Worm (Caenorhabditis elegans) whole organism, late embryonic: Measurements from ENCODE around the gene chtl-1.

Experiments used
- F13H6.1 ChIP-seq: sonication (generic microtip); optimal IDR thresholded peaks from 2 replicates; lab custom pipeline; 2016; ENCODE audit warnings: missing genetic modification characterization, missing compliant biosample characterization
- K02D7.2 ChIP-seq: sonication (generic microtip); optimal IDR thresholded peaks from 2 replicates; lab custom pipeline; 2017; ENCODE audit warnings: mild to moderate bottlenecking, missing genetic modification characterization, missing compliant biosample characterization
- K09A11.1 ChIP-seq: sonication (generic microtip); optimal IDR thresholded peaks from 2 replicates; lab custom pipeline; 2017; ENCODE audit warnings: antibody characterized with exemption, mild to moderate bottlenecking, missing genetic modification characterization, missing compliant biosample characterization; ENCODE audit not compliant: insufficient read depth
- Y22D7AL.16 ChIP-seq: sonication (generic microtip); optimal IDR thresholded peaks from 2 replicates; lab custom pipeline; 2016; ENCODE audit warnings: missing genetic modification characterization, missing compliant biosample characterization
- ceh-14 ChIP-seq: sonication (generic microtip); optimal IDR thresholded peaks from 2 replicates; lab custom pipeline; 2016; ENCODE audit warnings: missing genotype, missing genetic modification characterization, missing compliant biosample characterization
- ceh-19 ChIP-seq: fragments of 200-800 bp; sonication (Bioruptor generic); optimal IDR thresholded peaks from 2 replicates; lab custom pipeline; 2018; ENCODE audit warnings: mild to moderate bottlenecking, missing genetic modification characterization, missing compliant biosample characterization
- ceh-2 ChIP-seq: sonication (generic microtip); optimal IDR thresholded peaks from 2 replicates; lab custom pipeline; 2016; ENCODE audit warnings: missing genotype, missing genetic modification characterization, missing compliant biosample characterization
- ceh-24 ChIP-seq: sonication (generic microtip); optimal IDR thresholded peaks from 2 replicates; lab custom pipeline; 2016; ENCODE audit warnings: mild to moderate bottlenecking, missing genetic modification characterization, missing compliant biosample characterization
- ceh-34 ChIP-seq: sonication (generic microtip); optimal IDR thresholded peaks from 2 replicates; lab custom pipeline; 2016; ENCODE audit warnings: mild to moderate bottlenecking, missing genetic modification characterization, missing compliant biosample characterization
- ceh-48 ChIP-seq: sonication (generic microtip); optimal IDR thresholded peaks from 2 replicates; lab custom pipeline; 2016; ENCODE audit warnings: missing genetic modification characterization, inconsistent platforms, missing compliant biosample characterization
- ceh-6 ChIP-seq: fragments of 200-800 bp; sonication (Bioruptor generic); optimal IDR thresholded peaks from 2 replicates; lab custom pipeline; 2018; ENCODE audit warnings: mild to moderate bottlenecking, missing genetic modification characterization, missing compliant biosample characterization
- dve-1 ChIP-seq: sonication (generic microtip); optimal IDR thresholded peaks from 2 replicates; lab custom pipeline; 2017; ENCODE audit warnings: antibody characterized with exemption, mild to moderate bottlenecking, missing genetic modification characterization, missing compliant biosample characterization
- elt-2 ChIP-seq: sonication (generic microtip); optimal IDR thresholded peaks from 2 replicates; lab custom pipeline; 2016; ENCODE audit warnings: missing genetic modification reagents, missing genetic modification characterization, missing compliant biosample characterization
- ets-4 ChIP-seq: sonication (generic microtip); optimal IDR thresholded peaks from 2 replicates; lab custom pipeline; 2016; ENCODE audit warnings: missing genetic modification characterization, missing compliant biosample characterization
- fax-1 ChIP-seq: sonication (generic microtip); optimal IDR thresholded peaks from 2 replicates; lab custom pipeline; 2016; ENCODE audit warnings: missing genotype, missing genetic modification characterization, missing compliant biosample characterization
- gmeb-2 ChIP-seq: sonication (generic microtip); optimal IDR thresholded peaks from 2 replicates; lab custom pipeline; 2016; ENCODE audit warnings: missing genetic modification characterization, inconsistent platforms, missing compliant biosample characterization
- hlh-6 ChIP-seq: sonication (generic microtip); optimal IDR thresholded peaks from 2 replicates; lab custom pipeline; 2016; ENCODE audit warnings: missing genotype, missing genetic modification characterization, missing compliant biosample characterization
- hlh-8 ChIP-seq: sonication (generic microtip); optimal IDR thresholded peaks from 2 replicates; lab custom pipeline; 2016; ENCODE audit warnings: missing genotype, missing genetic modification characterization, missing compliant biosample characterization
- lim-6 ChIP-seq: sonication (generic microtip); optimal IDR thresholded peaks from 2 replicates; lab custom pipeline; 2016; ENCODE audit warnings: missing genetic modification characterization, missing compliant biosample characterization
- lin-11 ChIP-seq: fragments of 200-800 bp; sonication (Bioruptor generic); optimal IDR thresholded peaks from 2 replicates; lab custom pipeline; 2018; ENCODE audit warnings: mild to moderate bottlenecking, missing genetic modification characterization, missing compliant biosample characterization
- madf-2 ChIP-seq: sonication (generic microtip); optimal IDR thresholded peaks from 2 replicates; lab custom pipeline; 2017; ENCODE audit warnings: missing genetic modification characterization, missing compliant biosample characterization
- mec-3 ChIP-seq: sonication (generic microtip); optimal IDR thresholded peaks from 2 replicates; lab custom pipeline; 2016; ENCODE audit warnings: borderline replicate concordance, missing genetic modification characterization, missing compliant biosample characterization
- nhr-11 ChIP-seq: fragments of 150-350 bp; optimal IDR thresholded peaks from 2 replicates; lab custom pipeline; 2014; ENCODE audit warnings: missing biosample characterization, missing genetic modification characterization
- nhr-232 ChIP-seq: sonication (generic microtip); optimal IDR thresholded peaks from 2 replicates; lab custom pipeline; 2016; ENCODE audit warnings: missing genetic modification characterization, missing compliant biosample characterization
- npax-4 ChIP-seq: sonication (generic microtip); optimal IDR thresholded peaks from 2 replicates; lab custom pipeline; 2016; ENCODE audit warnings: missing genetic modification characterization, missing compliant biosample characterization
- pag-3 ChIP-seq: sonication (generic microtip); optimal IDR thresholded peaks from 2 replicates; lab custom pipeline; 2016; ENCODE audit warnings: missing compliant biosample characterization, missing genetic modification characterization, borderline replicate concordance
- pha-2 ChIP-seq: sonication (generic microtip); optimal IDR thresholded peaks from 2 replicates; lab custom pipeline; 2017; ENCODE audit warnings: mild to moderate bottlenecking, missing genetic modification characterization, missing compliant biosample characterization
- ref-2 ChIP-seq: sonication (generic microtip); optimal IDR thresholded peaks from 2 replicates; lab custom pipeline; 2016; ENCODE audit warnings: missing genetic modification characterization, missing compliant biosample characterization
- rnt-1 ChIP-seq: sonication (generic microtip); optimal IDR thresholded peaks from 2 replicates; lab custom pipeline; 2016; ENCODE audit warnings: missing genetic modification characterization, missing compliant biosample characterization
- sox-4 ChIP-seq: sonication (generic microtip); optimal IDR thresholded peaks from 2 replicates; lab custom pipeline; 2017; ENCODE audit warnings: mild to moderate bottlenecking, missing genetic modification characterization, inconsistent platforms, missing compliant biosample characterization
- tbx-7 ChIP-seq: sonication (generic microtip); optimal IDR thresholded peaks from 2 replicates; lab custom pipeline; 2016; ENCODE audit warnings: missing genotype, missing genetic modification characterization, missing compliant biosample characterization
- unc-42 ChIP-seq: sonication (generic microtip); optimal IDR thresholded peaks from 2 replicates; lab custom pipeline; 2016; ENCODE audit warnings: missing genotype, missing genetic modification characterization, missing compliant biosample characterization
- unc-86 ChIP-seq: sonication (generic microtip); optimal IDR thresholded peaks from 2 replicates; lab custom pipeline; 2016; ENCODE audit warnings: missing genetic modification characterization, missing compliant biosample characterization
- zip-5 ChIP-seq: sonication (generic microtip); optimal IDR thresholded peaks from 2 replicates; lab custom pipeline; 2016; ENCODE audit warnings: missing genetic modification characterization, missing compliant biosample characterization
- ztf-16 ChIP-seq: sonication (generic microtip); optimal IDR thresholded peaks from 2 replicates; lab custom pipeline; 2017; ENCODE audit warnings: missing genetic modification characterization, missing compliant biosample characterization

chtl-1 gene

DNA sequence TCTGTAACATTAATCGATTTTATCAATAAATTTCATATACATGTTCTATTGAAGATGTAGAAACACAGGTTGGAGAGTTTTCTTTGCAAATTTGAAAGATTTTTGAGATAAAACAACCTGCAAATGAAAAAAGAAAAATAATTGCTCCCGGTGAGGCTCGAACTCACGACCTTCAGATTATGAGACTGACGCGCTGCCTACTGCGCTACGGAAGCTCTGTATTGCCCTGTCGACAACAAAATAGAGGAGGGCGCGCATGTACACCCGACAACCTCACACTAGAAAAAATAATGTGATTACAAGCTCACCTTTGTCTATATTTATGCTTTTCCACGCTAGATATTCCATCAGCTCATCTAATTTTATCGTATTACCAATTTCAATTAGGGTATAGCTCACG, 43.1 kb upstream of the chtl-1 start (continued):
- peak; percentile 4 for TF ChIP-seq unc-86 (tag; lab: Kevin White, UChicago)
- TF ChIP-seq zip-5 (tag; lab: Kevin White, UChicago) = peak; percentile 31

DNA sequence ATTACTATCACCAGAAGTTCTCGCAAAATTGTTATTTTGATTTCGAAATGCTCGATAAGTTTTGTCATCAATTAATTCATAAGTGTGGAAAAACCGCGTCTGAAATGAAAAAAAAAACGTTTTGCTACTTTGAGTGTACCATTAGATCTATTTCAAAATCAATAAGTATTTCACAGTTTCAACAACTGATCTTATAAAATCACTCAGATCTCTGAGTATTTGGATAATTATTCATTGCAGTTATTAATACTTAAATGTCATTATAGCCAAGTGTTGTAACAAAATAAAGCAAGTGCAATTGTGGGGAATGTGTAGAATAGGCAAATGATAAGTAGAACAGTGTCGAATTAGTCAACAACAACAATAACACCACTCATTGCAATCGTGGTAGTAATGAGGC, 42.2 kb upstream of the chtl-1 start, which contains the start of gene C03F11.4:
TSS of gene C03F11.4 (minus strand) at position 101 of the 400 bp plus-strand sequence.
- TF ChIP-seq ref-2 (tag; lab: Kevin White, UChicago) = no peak
- TF ChIP-seq pha-2 = no peak
- TF ChIP-seq nhr-11 = no peak
- TF ChIP-seq madf-2 (tag; lab: Kevin White, UChicago) = no peak
- no peak for TF ChIP-seq K02D7.2 (tag; lab: Kevin White, UChicago)
- no peak for TF ChIP-seq ztf-16 (tag; lab: Kevin White, UChicago)
- no peak for TF ChIP-seq tbx-7 (tag; lab: Kevin White, UChicago)
- TF ChIP-seq, all 69 proteins: peak for 0

DNA sequence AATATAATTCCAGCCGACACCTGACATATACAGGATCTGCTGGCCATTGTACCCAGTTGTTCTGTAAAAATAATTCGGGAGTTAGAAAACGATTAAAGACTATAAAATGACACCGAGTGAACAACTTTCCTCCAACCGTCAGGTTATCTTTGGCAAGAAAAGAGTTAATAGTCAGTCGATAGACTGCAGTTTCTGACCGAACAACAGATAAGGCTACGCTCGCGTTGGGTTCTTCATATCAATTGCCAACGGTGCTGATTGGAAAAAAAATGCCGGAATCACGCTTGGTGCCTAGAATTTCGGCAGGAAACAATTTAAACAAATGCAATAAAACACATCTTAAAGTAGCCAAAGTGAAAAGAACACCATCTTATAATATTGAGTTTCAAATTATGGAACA, 36.4 kb upstream of the chtl-1 start, which contains the start of gene scav-1:
TSS of gene scav-1 (minus strand) at position 61 of the 400 bp plus-strand sequence.
- TF ChIP-seq F13H6.1 (no peak), elt-2 (tag; lab: Kevin White, UChicago) (peak; percentile 61)

DNA sequence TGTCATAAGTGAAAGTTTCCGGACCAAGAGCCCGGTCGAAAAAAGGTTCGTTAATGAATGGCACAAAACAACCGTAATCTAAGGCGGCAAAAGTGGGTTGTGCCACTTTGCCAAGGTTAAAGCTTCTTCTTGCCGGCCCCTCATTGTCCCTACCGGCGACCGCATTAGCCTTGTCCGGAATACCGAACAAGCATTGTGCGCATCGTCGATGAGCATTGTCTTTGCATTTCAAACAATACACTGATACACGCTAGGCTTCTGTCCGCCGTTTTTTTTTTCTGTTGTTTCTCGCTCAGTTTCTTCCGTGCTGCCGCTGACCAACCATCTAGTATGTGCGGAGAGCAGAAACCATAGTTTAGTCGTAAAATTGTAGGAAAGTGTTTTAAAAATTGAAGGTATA, 33.2 kb upstream of the chtl-1 start, which contains the start of gene C03F11.2:
TSS of gene C03F11.2 (minus strand) at position 101 of the 400 bp plus-strand sequence.
- TF ChIP-seq tbx-7 (tag; lab: Kevin White, UChicago) (no peak), hlh-6 (tag; lab: Kevin White, UChicago) (no peak), unc-42 (tag; lab: Kevin White, UChicago) (no peak), Y22D7AL.16 (tag; lab: Kevin White, UChicago) (no peak), ceh-34 (tag; lab: Kevin White, UChicago) (no peak), nhr-232 (tag; lab: Kevin White, UChicago) (no peak), ceh-19 (GFP tag; lab: Kevin White, UChicago) (no peak), pag-3 (tag; lab: Kevin White, UChicago) (no peak), ceh-14 (tag; lab: Kevin White, UChicago) (no peak), dve-1 (tag; lab: Kevin White, UChicago) (no peak), mec-3 (tag; lab: Kevin White, UChicago) (no peak), ceh-48 (no peak)

DNA sequence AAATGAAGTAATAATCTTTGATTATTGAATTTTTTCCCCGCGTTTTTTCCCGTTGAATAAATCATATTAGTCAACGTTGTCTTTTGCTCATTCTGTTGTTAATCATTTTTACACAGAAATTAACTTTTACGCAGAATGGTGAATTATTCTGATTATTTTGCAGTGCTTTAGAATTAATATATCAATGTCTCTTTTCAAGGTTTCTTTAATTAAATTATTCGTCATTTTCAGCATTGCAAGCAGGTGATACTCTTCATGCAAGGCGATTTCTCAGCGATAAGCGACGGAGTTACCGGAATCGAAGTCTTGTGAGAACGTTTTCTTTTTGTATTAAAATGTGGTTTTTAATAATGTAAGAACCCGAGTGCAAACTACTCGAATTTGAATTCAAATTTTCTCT, 23.5 kb upstream of the chtl-1 start:
- no peak for TF ChIP-seq rnt-1
- TF ChIP-seq ceh-2 (tag; lab: Kevin White, UChicago) = no peak
- no peak for TF ChIP-seq ceh-19 (GFP tag; lab: Kevin White, UChicago)
- no peak for TF ChIP-seq K09A11.1
- TF ChIP-seq gmeb-2 (tag; lab: Kevin White, UChicago) = no peak
- no peak for TF ChIP-seq dve-1 (tag; lab: Kevin White, UChicago)
- no peak for TF ChIP-seq unc-86 (tag; lab: Kevin White, UChicago)
- TF ChIP-seq ceh-24 (tag; lab: Kevin White, UChicago) = no peak
- TF ChIP-seq sox-4 (tag; lab: Kevin White, UChicago) = no peak
- no peak for TF ChIP-seq tbx-7 (tag; lab: Kevin White, UChicago)
- TF ChIP-seq ets-4 (tag; lab: Kevin White, UChicago) = no peak
- TF ChIP-seq, all 69 proteins: peak for 0

DNA sequence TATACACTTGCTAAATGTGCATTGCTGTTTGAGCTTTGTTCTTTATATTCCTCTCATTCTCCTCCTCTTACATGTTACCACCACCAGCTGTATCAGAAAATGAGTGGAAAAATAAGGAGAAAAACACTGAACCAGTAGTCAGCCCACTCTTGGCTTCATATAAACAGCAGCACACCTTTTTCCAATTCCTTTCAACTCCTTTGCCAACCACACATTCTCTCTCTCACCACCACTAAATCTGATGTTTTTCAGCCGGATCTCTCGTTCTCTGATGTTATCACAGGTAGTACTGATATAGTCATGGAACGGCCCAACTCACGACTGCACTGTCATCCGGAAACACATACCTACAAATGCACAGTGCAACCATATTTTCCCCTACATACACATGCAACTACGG, 22.4 kb upstream of the chtl-1 start, which contains the start of gene kcnl-3:
TSS of gene kcnl-3 (plus strand) at position 301 of the 400 bp plus-strand sequence.
- TF ChIP-seq mec-3 (tag; lab: Kevin White, UChicago) (no peak), npax-4 (no peak), tbx-7 (tag; lab: Kevin White, UChicago) (no peak), ceh-6 (GFP tag; lab: Kevin White, UChicago) (no peak), unc-42 (tag; lab: Kevin White, UChicago) (no peak), fax-1 (no peak), lin-11 (no peak), dve-1 (tag; lab: Kevin White, UChicago) (no peak), lim-6 (no peak), hlh-8 (no peak)
